Worm (Caenorhabditis elegans): ENCODE data around the gene F23H11.7.

ce11 chrIII:919322-919721, at the start of gene F23H11.7:
- TF ChIP-seq unc-130 (GFP tag; optimal IDR thresholded peaks at IDR 0.05) (no peak), nhr-120 (GFP tag; IDR thresholded peaks at IDR 0.05) (no peak), snpc-1.3 (tag; optimal IDR thresholded peaks at IDR 0.05; ENCODE audit: insufficient read depth) (no peak), dpl-1 (GFP tag; optimal IDR thresholded peaks at IDR 0.05) (no peak), snpc-4 (GFP tag; optimal IDR thresholded peaks at IDR 0.05) (no peak), snpc-4 (tag; optimal IDR thresholded peaks at IDR 0.05) (no peak), mcd-1 (GFP tag; IDR thresholded peaks at IDR 0.05) (no peak), F37B4.10 (GFP tag; IDR thresholded peaks at IDR 0.05) (no peak), hmg-20 (GFP tag; IDR thresholded peaks at IDR 0.05) (no peak), mel-28 (tag; optimal IDR thresholded peaks at IDR 0.05; ENCODE audit: borderline replicate concordance) (no peak), nhr-80 (tag; optimal IDR thresholded peaks at IDR 0.05) (no peak), snpc-3.4 (tag; optimal IDR thresholded peaks at IDR 0.05) (no peak), nfya-1 (tag; optimal IDR thresholded peaks at IDR 0.05; ENCODE audit: borderline replicate concordance, insufficient read depth) (no peak), lag-1 (GFP tag; IDR thresholded peaks at IDR 0.05) (no peak), efl-1 (GFP tag; optimal IDR thresholded peaks at IDR 0.05) (no peak)
